Worm (Caenorhabditis elegans) whole organism, young adult: ENCODE data around the gene F07G6.8.
"Not testable (repeated sequence)": the region's sequence is repeated elsewhere in the genome, so short reads cannot be mapped to it uniquely, and the experiment has no call there.

Experiments used
- B0261.1 ChIP-seq: sonication (generic microtip); optimal IDR thresholded peaks from 2 replicates; lab custom pipeline; 2016; ENCODE audit warnings: mild to moderate bottlenecking, missing genetic modification characterization, moderate library complexity, missing compliant biosample characterization
- C06A6.2 ChIP-seq: fragments of 200-800 bp; sonication (Bioruptor generic); conservative IDR thresholded peaks from 2 replicates; pipeline ENCODE4 v1.3.6; 2022; ENCODE audit warnings: missing genetic modification characterization, missing compliant biosample characterization
- C17E4.6 ChIP-seq: fragments of 200-800 bp; sonication (Bioruptor generic); IDR thresholded peaks from 2 replicates; pipeline ENCODE4 v1.3.6; 2022; ENCODE audit warnings: missing genetic modification reagents, missing genetic modification characterization, missing compliant biosample characterization
- F49E8.2 ChIP-seq: sonication (generic microtip); optimal IDR thresholded peaks from 3 replicates; lab custom pipeline; 2017; ENCODE audit warnings: missing genetic modification characterization, mild to moderate bottlenecking, missing compliant biosample characterization, antibody characterized with exemption, moderate library complexity; ENCODE audit not compliant: insufficient read depth
- K11D2.4 ChIP-seq: fragments of 200-800 bp; sonication (Bioruptor generic); IDR thresholded peaks from 2 replicates; pipeline ENCODE4 v1.3.6; 2022; ENCODE audit warnings: missing genetic modification reagents, missing genetic modification characterization, missing compliant biosample characterization
- Y53G8AR.9 ChIP-seq: fragments of 200-800 bp; sonication (Bioruptor generic); conservative IDR thresholded peaks from 2 replicates; pipeline ENCODE4 v1.3.6; 2022; ENCODE audit warnings: missing genetic modification reagents, missing genetic modification characterization, missing compliant biosample characterization
- aptf-2 ChIP-seq: fragments of 200-800 bp; sonication (Bioruptor generic); conservative IDR thresholded peaks from 2 replicates; pipeline ENCODE4 v1.3.6; 2022; ENCODE audit warnings: missing genetic modification reagents, missing genetic modification characterization, missing compliant biosample characterization
- athp-1 ChIP-seq: sonication (generic microtip); optimal IDR thresholded peaks from 2 replicates; lab custom pipeline; 2017; ENCODE audit warnings: mild to moderate bottlenecking, missing genetic modification characterization, missing compliant biosample characterization
- bed-1 ChIP-seq: fragments of 200-800 bp; sonication (Bioruptor generic); IDR thresholded peaks from 2 replicates; pipeline ENCODE4 v1.3.6; 2022; ENCODE audit warnings: missing genetic modification reagents, missing genetic modification characterization, missing compliant biosample characterization
- ceh-79 ChIP-seq: sonication (generic microtip); optimal IDR thresholded peaks from 2 replicates; lab custom pipeline; 2017; ENCODE audit warnings: mild to moderate bottlenecking, missing genetic modification characterization, missing compliant biosample characterization
- chd-7 ChIP-seq: sonication (generic microtip); optimal IDR thresholded peaks from 2 replicates; lab custom pipeline; 2016; ENCODE audit warnings: mild to moderate bottlenecking, missing genetic modification characterization, moderate library complexity, missing compliant biosample characterization
- ekl-4 ChIP-seq: fragments of 200-800 bp; sonication (Bioruptor generic); IDR thresholded peaks from 2 replicates; pipeline ENCODE4 v1.3.6; 2022; ENCODE audit warnings: missing genetic modification reagents, missing genetic modification characterization, missing compliant biosample characterization
- gei-17 ChIP-seq: fragments of 200-800 bp; sonication (Bioruptor generic); optimal IDR thresholded peaks from 2 replicates; lab custom pipeline; 2018; ENCODE audit warnings: mild to moderate bottlenecking, missing genetic modification characterization, missing compliant biosample characterization
- him-1 ChIP-seq: sonication (generic microtip); optimal IDR thresholded peaks from 2 replicates; lab custom pipeline; 2016; ENCODE audit warnings: missing genotype, missing genetic modification reagents, missing genetic modification characterization, missing compliant biosample characterization
- hmg-1.2 ChIP-seq: fragments of 200-800 bp; sonication (Bioruptor generic); IDR thresholded peaks from 2 replicates; pipeline ENCODE4 v1.3.6; 2022; ENCODE audit warnings: missing genetic modification reagents, missing genetic modification characterization, missing compliant biosample characterization
- hrde-1 ChIP-seq: sonication (generic microtip); optimal IDR thresholded peaks from 2 replicates; lab custom pipeline; 2016; ENCODE audit warnings: missing genetic modification characterization, mild to moderate bottlenecking, missing compliant biosample characterization, moderate library complexity, missing genotype, missing genetic modification reagents, borderline replicate concordance
- lsl-1 ChIP-seq: fragments of 200-800 bp; sonication (Bioruptor generic); optimal IDR thresholded peaks from 2 replicates; lab custom pipeline; 2018; ENCODE audit warnings: mild to moderate bottlenecking, missing genetic modification characterization, moderate library complexity, missing compliant biosample characterization
- lsy-27 ChIP-seq: sonication (generic microtip); optimal IDR thresholded peaks from 2 replicates; lab custom pipeline; 2017; ENCODE audit warnings: missing genetic modification characterization, mild to moderate bottlenecking, missing compliant biosample characterization, antibody characterized with exemption, missing genotype, borderline replicate concordance; ENCODE audit not compliant: insufficient read depth
- madf-3 ChIP-seq: fragments of 200-800 bp; sonication (Bioruptor generic); IDR thresholded peaks from 2 replicates; pipeline ENCODE4 v1.3.6; 2022; ENCODE audit warnings: missing genetic modification reagents, missing genetic modification characterization, missing compliant biosample characterization
- madf-8 ChIP-seq: fragments of 200-800 bp; sonication (Bioruptor generic); conservative IDR thresholded peaks from 2 replicates; pipeline ENCODE4 v1.3.6; 2022; ENCODE audit warnings: missing genetic modification reagents, missing genetic modification characterization, missing compliant biosample characterization
- mcd-1 ChIP-seq: fragments of 200-800 bp; sonication (Bioruptor generic); IDR thresholded peaks from 2 replicates; pipeline ENCODE4 v1.3.6; 2022; ENCODE audit warnings: missing genetic modification reagents, missing genetic modification characterization, missing compliant biosample characterization
- mel-28 ChIP-seq: sonication (generic microtip); optimal IDR thresholded peaks from 2 replicates; lab custom pipeline; 2016; ENCODE audit warnings: borderline replicate concordance, mild to moderate bottlenecking, missing genetic modification characterization, missing compliant biosample characterization
- repo-1 ChIP-seq: sonication (generic microtip); optimal IDR thresholded peaks from 2 replicates; lab custom pipeline; 2017; ENCODE audit warnings: mild to moderate bottlenecking, missing genetic modification characterization, missing compliant biosample characterization
- sdz-38 ChIP-seq: sonication (generic microtip); optimal IDR thresholded peaks from 2 replicates; lab custom pipeline; 2016; ENCODE audit warnings: missing genotype, missing genetic modification characterization, missing compliant biosample characterization
- snpc-1.3 ChIP-seq: sonication (generic microtip); optimal IDR thresholded peaks from 2 replicates; lab custom pipeline; 2017; ENCODE audit warnings: missing genetic modification characterization, mild to moderate bottlenecking, missing compliant biosample characterization, antibody characterized with exemption, moderate library complexity, missing genotype, missing genetic modification reagents; ENCODE audit not compliant: insufficient read depth
- snpc-4 ChIP-seq, 5 experiments: fragments of 150-350 bp in 1 of 5; sonication (generic microtip) in 4 of 5; optimal IDR thresholded peaks; 2 replicates each; lab custom pipeline; 2014 to 2018; ENCODE audit warnings: missing genetic modification characterization in 5 of 5, missing biosample characterization in 3 of 5, antibody characterized with exemption in 2 of 5, mild to moderate bottlenecking in 2 of 5, missing compliant biosample characterization in 2 of 5, missing genotype in 2 of 5, moderate library complexity in 2 of 5, missing genetic modification reagents in 1 of 5
- xnd-1 ChIP-seq: sonication (generic microtip); optimal IDR thresholded peaks from 2 replicates; lab custom pipeline; 2016; ENCODE audit warnings: missing genotype, missing genetic modification reagents, missing genetic modification characterization, missing compliant biosample characterization
- zfh-2 ChIP-seq: fragments of 200-800 bp; sonication (Bioruptor generic); conservative IDR thresholded peaks from 2 replicates; pipeline ENCODE4 v1.3.6; 2022; ENCODE audit warnings: missing genetic modification reagents, missing genetic modification characterization, missing compliant biosample characterization
- zim-3 ChIP-seq: sonication (generic microtip); optimal IDR thresholded peaks from 2 replicates; lab custom pipeline; 2017; ENCODE audit warnings: mild to moderate bottlenecking, missing genetic modification characterization, moderate library complexity, missing compliant biosample characterization
- ztf-26 ChIP-seq: sonication (generic microtip); optimal IDR thresholded peaks from 2 replicates; lab custom pipeline; 2017; ENCODE audit warnings: missing genetic modification characterization, missing compliant biosample characterization

The F07G6.8 gene

ce11 chrX:1742530-1742929 lies 22.3 kb upstream of the F07G6.8 start, which contains the start of gene Y75D11A.2:
Gene Y75D11A.2, plus strand, starts transcription at chrX:1742830.
- not testable (repeated sequence) for TF ChIP-seq gei-17; madf-3; C17E4.6 (GFP tag; lab: Robert Waterston, UW)

DNA sequence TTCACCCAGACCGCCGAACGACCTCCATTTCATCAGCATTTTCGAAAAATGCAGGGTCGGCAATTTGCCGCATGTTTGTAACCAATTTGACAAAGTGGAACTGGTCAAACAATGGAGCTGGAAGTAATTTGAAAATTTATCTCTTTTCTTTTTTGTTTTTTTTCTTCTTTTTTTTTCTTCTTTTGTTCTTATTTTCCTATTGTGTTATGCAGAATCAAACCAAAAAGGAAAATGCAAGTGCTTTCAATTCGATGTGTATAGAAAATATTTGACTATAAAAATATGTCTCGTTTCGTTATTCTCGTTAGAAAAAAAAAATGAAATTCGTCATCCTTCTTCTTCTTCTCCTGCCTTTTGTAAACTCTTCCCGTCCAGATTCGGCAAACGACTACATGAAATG lies 17.3 kb upstream of the F07G6.8 start, which contains the start of gene F07G6.10:
Gene F07G6.10, plus strand, starts transcription at position 301 of the 400 bp plus-strand sequence.
- TF ChIP-seq sdz-38 (tag; lab: Kevin White, UChicago) (no peak), snpc-4 (GFP tag; optimal IDR thresholded peaks at IDR 0.05; lab: Kevin White, UChicago) (no peak), snpc-4 (tag; optimal IDR thresholded peaks at IDR 0.05; lab: Kevin White, UChicago) (no peak), xnd-1 (tag; lab: Kevin White, UChicago) (no peak)
- TF ChIP-seq, all 124 proteins: peak for 0

DNA sequence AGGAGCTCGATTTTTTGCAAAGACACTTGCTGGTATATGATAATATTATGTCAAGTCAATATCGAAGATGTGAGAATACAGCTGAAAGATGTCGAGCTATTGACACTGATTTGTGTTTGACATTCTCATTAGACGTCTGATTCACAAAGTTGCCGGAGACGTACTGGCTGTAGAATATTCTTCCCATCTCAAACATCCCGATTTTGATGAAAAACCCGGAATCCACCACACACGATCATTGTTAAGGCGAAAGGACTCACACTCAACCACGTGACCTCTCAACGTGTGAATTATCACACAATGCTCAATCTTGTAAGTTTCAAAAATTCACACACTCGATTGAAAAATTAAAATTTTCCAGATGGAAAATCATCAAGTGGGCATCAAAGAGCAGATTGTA lies 15.7 kb upstream of the F07G6.8 start, which contains the start of gene F07G6.12:
Gene F07G6.12, plus strand, starts transcription at position 301 of the 400 bp plus-strand sequence.
- TF ChIP-seq F49E8.2 (tag; lab: Kevin White, UChicago) (no peak), him-1 (tag; lab: Kevin White, UChicago) (no peak), B0261.1 (tag; lab: Kevin White, UChicago) (no peak), lsl-1 (no peak), lsy-27 (tag; lab: Kevin White, UChicago) (no peak), madf-3 (no peak), xnd-1 (tag; lab: Kevin White, UChicago) (no peak), hrde-1 (tag; lab: Kevin White, UChicago) (no peak), Y53G8AR.9 (no peak), bed-1 (GFP tag; lab: Robert Waterston, UW) (no peak)

- no peak for TF ChIP-seq snpc-4 (GFP tag; optimal IDR thresholded peaks at IDR 0.05; lab: Kevin White, UChicago)
- peak in 1 of 4 experiments; percentile 54 for TF ChIP-seq snpc-4 (tag; optimal IDR thresholded peaks at IDR 0.05; lab: Kevin White, UChicago)
- TF ChIP-seq zfh-2 (GFP tag; lab: Robert Waterston, UW), result peak; percentile 50; the same call in 1 of the 2 replicates
- no peak for TF ChIP-seq mel-28 (tag; lab: Kevin White, UChicago)
- no peak for TF ChIP-seq repo-1 (tag; lab: Kevin White, UChicago)
Measured at ce11 chrX:1729558-1729957, 9.3 kb upstream of the F07G6.8 start, which contains the start of gene dgn-3. Gene dgn-3, plus strand, starts transcription at chrX:1729858.

ce11 chrX:1727056-1727455 lies 6.8 kb upstream of the F07G6.8 start, which contains the start of gene F07G6.2:
Gene F07G6.2, plus strand, starts transcription at chrX:1727356.
- TF ChIP-seq ceh-79 (tag; lab: Kevin White, UChicago) (no peak), hmg-1.2 (GFP tag; lab: Robert Waterston, UW) (no peak), madf-8 (GFP tag; lab: Robert Waterston, UW) (no peak), ekl-4 (GFP tag; lab: Robert Waterston, UW) (no peak), snpc-1.3 (tag; lab: Kevin White, UChicago) (no peak), aptf-2 (GFP tag; lab: Robert Waterston, UW) (no peak)

DNA sequence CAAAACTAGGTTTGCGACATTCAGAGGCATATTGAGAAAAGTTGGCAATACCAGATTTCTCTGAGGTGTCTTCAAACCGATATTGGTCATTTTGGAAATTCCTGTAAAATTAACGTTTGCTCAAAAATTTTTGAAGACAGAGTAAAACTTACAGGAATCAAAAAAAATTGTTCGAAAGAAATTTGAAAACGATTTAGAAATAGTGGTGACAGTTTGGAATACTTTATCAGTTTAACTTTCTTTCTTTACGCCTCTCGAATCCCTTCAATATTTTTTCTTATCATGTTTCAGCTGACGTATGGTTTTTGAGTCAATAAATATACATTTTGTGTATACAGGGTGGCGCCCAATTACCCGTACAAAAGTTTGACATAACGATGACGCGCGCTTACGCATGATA lies 1.8 kb downstream of the F07G6.8 start, which contains the start of gene fbxa-53:
Gene fbxa-53, minus strand, starts transcription at position 101 of the 400 bp plus-strand sequence.
- TF ChIP-seq C06A6.2, result no peak
- TF ChIP-seq chd-7 (tag; lab: Kevin White, UChicago), result no peak
- no peak for TF ChIP-seq athp-1 (tag; lab: Kevin White, UChicago)
- TF ChIP-seq mcd-1 (GFP tag; lab: Robert Waterston, UW), result no peak
- TF ChIP-seq K11D2.4 (GFP tag; lab: Robert Waterston, UW), result no peak
- TF ChIP-seq zim-3 (tag; lab: Kevin White, UChicago), result no peak
- TF ChIP-seq madf-8 (GFP tag; lab: Robert Waterston, UW), result no peak
- no peak for TF ChIP-seq ztf-26
